Worm (Caenorhabditis elegans) whole organism, L3 larva: ENCODE data around the gene ccnk-1.

Experiments
- R02D3.7 ChIP-seq: fragments of 150-350 bp; optimal IDR thresholded peaks from 2 replicates; lab custom pipeline; 2014; ENCODE audit warnings: missing biosample characterization, missing genetic modification characterization
- ZK546.5 ChIP-seq: sonication (generic microtip); optimal IDR thresholded peaks from 2 replicates; lab custom pipeline; 2017; ENCODE audit warnings: missing biosample characterization, missing genetic modification characterization
- ama-1 ChIP-seq: fragments of 150-350 bp; optimal IDR thresholded peaks from 2 replicates; lab custom pipeline; 2018
- ceh-16 ChIP-seq: sonication (generic microtip); optimal IDR thresholded peaks from 2 replicates; lab custom pipeline; 2017; ENCODE audit warnings: missing biosample characterization, missing genetic modification characterization
- ceh-82 ChIP-seq: fragments of 150-350 bp; optimal IDR thresholded peaks from 2 replicates; lab custom pipeline; 2014; ENCODE audit warnings: missing biosample characterization, missing genetic modification characterization
- ceh-9 ChIP-seq: sonication (generic microtip); optimal IDR thresholded peaks from 2 replicates; lab custom pipeline; 2018; ENCODE audit warnings: missing biosample characterization, missing genetic modification characterization
- daf-12 ChIP-seq: fragments of 150-350 bp; optimal IDR thresholded peaks from 2 replicates; lab custom pipeline; 2014; ENCODE audit warnings: missing biosample characterization, missing genetic modification reagents, missing genetic modification characterization
- egl-27 ChIP-seq: sonication (generic microtip); optimal IDR thresholded peaks from 4 replicates; lab custom pipeline; 2017; ENCODE audit warnings: missing biosample characterization, missing genetic modification reagents, missing genetic modification characterization
- egl-5 ChIP-seq: fragments of 150-350 bp; optimal IDR thresholded peaks from 2 replicates; lab custom pipeline; 2017; ENCODE audit warnings: missing biosample characterization, missing genetic modification reagents, missing genetic modification characterization, inconsistent platforms
- elt-1 ChIP-seq: fragments of 150-350 bp; optimal IDR thresholded peaks from 2 replicates; lab custom pipeline; 2014; ENCODE audit warnings: missing biosample characterization, missing genetic modification characterization
- elt-2 ChIP-seq: sonication (generic microtip); optimal IDR thresholded peaks from 2 replicates; lab custom pipeline; 2016; ENCODE audit warnings: missing genetic modification reagents, mild to moderate bottlenecking, missing genetic modification characterization, missing compliant biosample characterization
- elt-3 ChIP-seq, 3 experiments: fragments of 150-350 bp in 1 of 3; sonication (generic microtip) in 2 of 3; optimal IDR thresholded peaks; 2 replicates in 2 of 3; 4 replicates in 1 of 3; lab custom pipeline; 2014 to 2017; ENCODE audit warnings: missing biosample characterization in 3 of 3, missing genetic modification characterization in 3 of 3
- eor-1 ChIP-seq, 2 experiments: fragments of 150-350 bp; optimal IDR thresholded peaks; 2 replicates each; lab custom pipeline; 2014 to 2018; ENCODE audit warnings: missing biosample characterization in 2 of 2, missing genetic modification characterization in 2 of 2
- fkh-10 ChIP-seq: sonication (generic microtip); optimal IDR thresholded peaks from 2 replicates; lab custom pipeline; 2017; ENCODE audit warnings: missing biosample characterization, missing genetic modification reagents, missing genetic modification characterization
- fos-1 ChIP-seq: fragments of 150-350 bp; optimal IDR thresholded peaks from 2 replicates; lab custom pipeline; 2014; ENCODE audit warnings: missing biosample characterization, missing genetic modification characterization
- jun-1 ChIP-seq: fragments of 150-350 bp; optimal IDR thresholded peaks from 2 replicates; lab custom pipeline; 2014; ENCODE audit warnings: missing biosample characterization, missing genetic modification reagents, missing genetic modification characterization
- lin-39 ChIP-seq: fragments of 150-350 bp; optimal IDR thresholded peaks from 2 replicates; lab custom pipeline; 2018; ENCODE audit warnings: missing biosample characterization, missing genetic modification reagents, missing genetic modification characterization
- mml-1 ChIP-seq: fragments of 150-350 bp; sonication (generic microtip); optimal IDR thresholded peaks from 3 replicates; lab custom pipeline; 2014; ENCODE audit warnings: missing biosample characterization, missing genetic modification characterization
- nfya-1 ChIP-seq: sonication (generic microtip); optimal IDR thresholded peaks from 2 replicates; lab custom pipeline; 2017; ENCODE audit warnings: missing genetic modification characterization, mild to moderate bottlenecking, missing compliant biosample characterization, antibody characterized with exemption, moderate library complexity; ENCODE audit not compliant: insufficient read depth
- nhr-23 ChIP-seq: fragments of 150-350 bp; optimal IDR thresholded peaks from 2 replicates; lab custom pipeline; 2014; ENCODE audit warnings: missing biosample characterization, missing genetic modification reagents, missing genetic modification characterization
- nhr-28 ChIP-seq: fragments of 150-350 bp; optimal IDR thresholded peaks from 2 replicates; lab custom pipeline; 2014; ENCODE audit warnings: missing biosample characterization, missing genetic modification characterization
- nhr-43 ChIP-seq: sonication (generic microtip); optimal IDR thresholded peaks from 2 replicates; lab custom pipeline; 2016; ENCODE audit warnings: mild to moderate bottlenecking, missing genetic modification characterization, missing compliant biosample characterization; ENCODE audit not compliant: poor library complexity, severe bottlenecking
- nhr-76 ChIP-seq: fragments of 150-350 bp; sonication (generic microtip); optimal IDR thresholded peaks from 5 replicates; lab custom pipeline; 2014; ENCODE audit warnings: missing biosample characterization, missing genetic modification characterization
- nhr-77 ChIP-seq: fragments of 150-350 bp; optimal IDR thresholded peaks from 2 replicates; lab custom pipeline; 2014; ENCODE audit warnings: missing biosample characterization, missing genetic modification characterization
- sea-2 ChIP-seq: fragments of 150-350 bp; sonication (generic microtip); optimal IDR thresholded peaks from 4 replicates; lab custom pipeline; 2014; ENCODE audit warnings: missing biosample characterization, missing genetic modification reagents, missing genetic modification characterization
- snpc-4 ChIP-seq: fragments of 150-350 bp; optimal IDR thresholded peaks from 2 replicates; lab custom pipeline; 2014; ENCODE audit warnings: missing biosample characterization, missing genetic modification characterization
- tbx-2 ChIP-seq: sonication (generic microtip); optimal IDR thresholded peaks from 2 replicates; lab custom pipeline; 2016; ENCODE audit warnings: mild to moderate bottlenecking, missing genetic modification characterization, missing compliant biosample characterization
- unc-39 ChIP-seq: sonication (generic microtip); optimal IDR thresholded peaks from 4 replicates; lab custom pipeline; 2017; ENCODE audit warnings: missing biosample characterization, missing genetic modification characterization
- unc-62 ChIP-seq: fragments of 150-350 bp; sonication (generic microtip); optimal IDR thresholded peaks from 4 replicates; lab custom pipeline; 2014; ENCODE audit warnings: missing biosample characterization, missing genetic modification reagents, missing genetic modification characterization
- zag-1 ChIP-seq: fragments of 150-350 bp; optimal IDR thresholded peaks from 2 replicates; lab custom pipeline; 2014; ENCODE audit warnings: missing biosample characterization, missing genetic modification characterization
- ztf-11 ChIP-seq: fragments of 150-350 bp; optimal IDR thresholded peaks from 2 replicates; lab custom pipeline; 2014; ENCODE audit warnings: missing biosample characterization, missing genetic modification characterization

ccnk-1 gene

DNA sequence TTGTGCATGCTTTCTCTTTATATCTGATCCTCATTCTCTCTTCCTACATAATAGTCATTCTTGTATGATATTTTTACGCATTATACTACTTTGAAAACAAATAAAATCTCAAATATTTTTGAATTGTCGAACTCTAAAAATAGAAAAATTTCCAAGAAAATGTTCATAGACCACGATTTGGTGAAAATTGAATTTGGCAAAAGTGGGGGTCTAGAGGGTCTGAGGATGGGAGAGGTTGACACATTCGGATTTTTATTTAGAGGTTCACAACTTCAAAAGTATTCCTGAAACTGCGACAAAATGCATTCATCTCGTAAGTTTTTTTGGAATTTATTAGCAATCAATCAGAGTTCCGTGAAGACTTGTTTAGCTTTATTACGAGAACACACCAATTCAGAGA lies 12.4 kb upstream of the ccnk-1 start, which contains the start of gene glb-22:
TSS of gene glb-22 (plus strand) at position 301 of the 400 bp plus-strand sequence.
- TF ChIP-seq nhr-76 (tag; lab: Kevin White, UChicago) (no peak), egl-5 (tag; lab: Kevin White, UChicago) (no peak), R02D3.7 (no peak), elt-3 (tag; optimal IDR thresholded peaks at IDR 0.05; lab: Kevin White, UChicago) (no peak), zag-1 (no peak), lin-39 (tag; lab: Kevin White, UChicago) (no peak), nhr-77 (tag; lab: Kevin White, UChicago) (no peak), ceh-16 (tag; lab: Kevin White, UChicago) (no peak), unc-39 (tag; lab: Kevin White, UChicago) (no peak), elt-2 (tag; lab: Kevin White, UChicago) (no peak), ZK546.5 (tag; lab: Kevin White, UChicago) (no peak), nhr-23 (no peak)

DNA sequence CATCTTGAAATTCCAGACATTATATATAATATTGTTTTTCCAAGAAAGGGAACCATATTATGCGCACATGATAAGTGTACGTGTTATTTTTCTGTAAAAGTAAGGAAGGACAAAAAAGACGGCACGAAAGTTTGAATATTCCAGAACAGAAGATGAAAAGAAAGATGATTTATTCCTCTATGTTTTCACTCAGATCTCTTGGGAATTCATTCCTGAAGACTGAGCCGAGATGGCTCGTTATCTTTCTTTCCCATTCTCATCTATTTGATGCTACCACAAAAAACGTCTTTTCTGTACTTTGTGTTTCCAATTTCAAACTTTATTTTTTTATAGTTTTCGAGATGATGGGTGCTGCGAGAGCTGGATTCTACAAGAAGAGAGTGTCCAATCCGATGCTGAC lies 8.6 kb upstream of the ccnk-1 start:
- TF ChIP-seq elt-1 (tag; lab: Kevin White, UChicago) (peak; percentile 66), nfya-1 (tag; lab: Kevin White, UChicago) (no peak)
- TF ChIP-seq, all 47 proteins: peak for 1

DNA sequence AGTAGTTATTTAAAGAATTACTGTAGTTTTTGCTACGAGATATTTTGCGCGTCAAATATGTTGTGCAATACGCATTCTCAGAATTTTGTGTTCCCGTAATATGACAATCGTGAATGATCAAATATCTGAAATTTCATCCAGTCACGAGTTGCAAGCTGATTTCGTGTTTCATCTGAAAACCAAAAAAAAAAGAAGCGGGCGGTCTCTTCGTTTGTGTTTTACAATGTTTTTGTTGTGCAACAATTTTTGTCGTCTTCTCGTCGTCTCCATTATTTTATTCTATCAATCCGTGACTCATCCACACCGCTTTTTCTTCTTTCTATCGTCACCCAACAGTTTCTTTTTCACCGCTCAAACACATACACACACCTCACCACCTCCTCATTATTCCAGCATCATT lies 2.7 kb upstream of the ccnk-1 start, which contains the start of gene R11H6.4:
TSS of gene R11H6.4 (plus strand) at position 301 of the 400 bp plus-strand sequence.
- TF ChIP-seq nhr-23 (no peak), unc-39 (tag; lab: Kevin White, UChicago) (no peak), fkh-10 (GFP tag; lab: Kevin White, UChicago) (no peak), ceh-9 (tag; lab: Kevin White, UChicago) (no peak), ztf-11 (tag; lab: Kevin White, UChicago) (no peak), egl-27 (no peak), fos-1 (no peak), tbx-2 (tag; lab: Kevin White, UChicago) (no peak), snpc-4 (no peak), nhr-43 (tag; lab: Kevin White, UChicago) (no peak)

DNA sequence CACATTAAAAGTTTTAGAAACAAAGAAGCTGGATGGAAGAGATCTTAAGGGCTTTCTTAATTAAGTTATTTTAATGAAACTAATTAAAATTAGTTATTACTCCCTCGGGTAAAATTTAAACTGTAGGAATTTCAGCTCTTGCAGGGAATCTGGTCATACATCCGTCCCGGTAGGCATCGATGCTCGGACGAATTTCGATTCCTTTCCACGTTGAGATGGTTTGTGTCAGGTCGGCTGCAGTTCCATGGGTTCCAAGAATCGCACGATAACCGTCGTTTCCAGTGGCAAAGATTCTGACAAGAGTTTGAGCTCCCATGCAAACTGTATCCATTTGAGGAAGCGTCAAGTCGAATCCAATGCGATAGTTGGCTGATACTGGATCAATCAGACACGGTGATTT lies 1.6 kb upstream of the ccnk-1 start:
- TF ChIP-seq ceh-82, result no peak
- TF ChIP-seq ama-1 (lab: Kevin White, UChicago), result no peak
- no peak for TF ChIP-seq mml-1 (tag; lab: Kevin White, UChicago)
- no peak for TF ChIP-seq elt-2 (tag; lab: Kevin White, UChicago)
- no peak for TF ChIP-seq jun-1 (tag; lab: Kevin White, UChicago)
- TF ChIP-seq, all 47 proteins: peak for 0

DNA sequence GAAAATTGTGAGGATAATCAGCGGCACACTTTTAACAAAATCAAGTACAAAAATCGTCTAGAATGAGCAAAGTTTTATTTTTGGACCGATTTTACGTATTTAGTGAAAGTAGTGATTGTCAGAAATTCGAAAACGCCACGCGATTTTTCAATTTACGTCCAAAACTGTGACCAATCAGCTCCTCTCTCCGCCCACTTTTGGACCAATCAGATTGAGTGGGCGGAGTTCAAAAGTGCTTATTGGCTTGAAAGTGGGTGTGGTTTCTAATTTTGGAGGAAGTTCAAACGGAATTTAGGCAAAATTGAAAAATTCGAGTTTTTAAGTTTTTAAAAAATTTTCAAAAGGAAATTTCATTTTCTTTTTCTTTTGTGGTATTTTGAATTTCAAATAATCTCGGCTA lies 2.1 kb downstream of the ccnk-1 start:
- TF ChIP-seq nfya-1 (tag; lab: Kevin White, UChicago), result peak; percentile 86
- TF ChIP-seq nhr-28 (tag; lab: Kevin White, UChicago), result no peak

DNA sequence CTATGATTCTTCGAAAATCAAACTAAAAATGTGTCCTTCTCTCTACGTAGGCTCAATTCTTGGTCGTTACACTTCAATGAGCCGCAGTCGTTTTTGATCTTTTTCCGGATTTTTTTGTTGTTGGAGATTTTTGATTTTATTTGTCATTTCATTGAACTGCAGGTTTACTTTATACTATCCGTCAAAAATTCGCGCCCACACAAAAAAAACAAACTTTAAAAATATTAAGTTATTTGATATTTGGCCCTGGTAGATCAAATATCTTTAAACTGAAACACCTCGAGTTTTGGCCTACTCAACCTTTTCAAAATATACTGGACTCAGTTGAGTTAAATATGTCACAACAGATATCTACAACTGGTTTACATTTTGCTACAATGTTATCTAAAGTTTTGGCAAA lies 3.3 kb downstream of the ccnk-1 start:
- TF ChIP-seq ceh-82 (no peak), daf-12 (tag; lab: Kevin White, UChicago) (no peak), eor-1 (tag; optimal IDR thresholded peaks at IDR 0.05; lab: Kevin White, UChicago) (no peak), sea-2 (no peak), unc-62 (GFP tag; lab: Kevin White, UChicago) (no peak), fos-1 (no peak)
- TF ChIP-seq, all 47 proteins: peak for 0

DNA sequence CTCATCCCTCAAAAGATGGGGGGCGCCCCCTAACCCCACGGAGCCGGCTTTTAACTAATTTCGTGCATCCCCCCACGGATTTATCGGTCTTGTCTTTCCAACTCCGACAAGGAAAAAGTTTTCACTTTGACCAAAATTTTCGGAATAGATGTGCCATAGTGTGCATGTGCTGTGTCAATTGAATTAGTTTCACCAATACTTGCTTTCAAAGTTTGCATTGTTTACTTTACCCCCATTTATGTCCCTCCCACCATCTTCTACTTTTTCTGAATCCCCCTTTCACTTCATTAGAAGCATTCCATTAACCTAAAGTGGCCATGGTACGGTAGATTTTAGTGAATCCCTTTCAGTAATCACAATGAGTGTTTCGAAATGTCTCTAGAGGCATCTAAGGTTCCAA lies 5.4 kb downstream of the ccnk-1 start:
- TF ChIP-seq egl-5 (tag; lab: Kevin White, UChicago) (no peak), nhr-77 (tag; lab: Kevin White, UChicago) (no peak)
